Worm (Caenorhabditis elegans) whole organism, midembryonic: ENCODE measurements around the gene srw-54.

Source experiments
- T22C8.4 ChIP-seq: fragments of 200-800 bp; sonication (Bioruptor generic); IDR thresholded peaks from 2 replicates; pipeline ENCODE4 v1.3.6; 2022; ENCODE audit warnings: missing genetic modification characterization, missing compliant biosample characterization
- cog-1 ChIP-seq: sonication (generic microtip); optimal IDR thresholded peaks from 2 replicates; lab custom pipeline; 2016; ENCODE audit warnings: missing genetic modification characterization, missing compliant biosample characterization
- flt-1 ChIP-seq: fragments of 200-800 bp; sonication (Bioruptor generic); IDR thresholded peaks from 2 replicates; pipeline ENCODE4 v1.3.6; 2022; ENCODE audit warnings: missing genetic modification characterization, missing compliant biosample characterization
- klf-2 ChIP-seq: fragments of 200-800 bp; sonication (Bioruptor generic); conservative IDR thresholded peaks from 2 replicates; pipeline ENCODE4 v1.3.6; 2022; ENCODE audit warnings: missing genetic modification reagents, missing genetic modification characterization, missing compliant biosample characterization
- ref-1 ChIP-seq: fragments of 200-800 bp; sonication (Bioruptor generic); conservative IDR thresholded peaks from 2 replicates; pipeline ENCODE4 v1.3.6; 2022; ENCODE audit warnings: missing genetic modification reagents, missing genetic modification characterization, missing compliant biosample characterization
- tab-1 ChIP-seq: fragments of 200-800 bp; sonication (Bioruptor generic); IDR thresholded peaks from 2 replicates; pipeline ENCODE4 v1.3.6; 2022; ENCODE audit warnings: missing genetic modification characterization, missing compliant biosample characterization
- ztf-23 ChIP-seq: fragments of 200-800 bp; sonication (Bioruptor generic); IDR thresholded peaks from 2 replicates; pipeline ENCODE4 v1.3.6; 2022; ENCODE audit warnings: missing genetic modification reagents, missing genetic modification characterization, missing compliant biosample characterization

ce11 chrV:16647093-16647492 lies 36.0 kb downstream of the srw-54 start, which contains the start of gene W06G6.10:
- no peak for TF ChIP-seq tab-1
- no peak for TF ChIP-seq cog-1 (tag; lab: Kevin White, UChicago)
- no peak for TF ChIP-seq ztf-23 (GFP tag; lab: Robert Waterston, UW)
- TF ChIP-seq flt-1: no peak
- no peak for TF ChIP-seq ref-1
- no peak for TF ChIP-seq klf-2
- TF ChIP-seq T22C8.4 (GFP tag; lab: Robert Waterston, UW): no peak
